Worm (Caenorhabditis elegans): ENCODE results near the gene oat-1.

oat-1 gene

DNA sequence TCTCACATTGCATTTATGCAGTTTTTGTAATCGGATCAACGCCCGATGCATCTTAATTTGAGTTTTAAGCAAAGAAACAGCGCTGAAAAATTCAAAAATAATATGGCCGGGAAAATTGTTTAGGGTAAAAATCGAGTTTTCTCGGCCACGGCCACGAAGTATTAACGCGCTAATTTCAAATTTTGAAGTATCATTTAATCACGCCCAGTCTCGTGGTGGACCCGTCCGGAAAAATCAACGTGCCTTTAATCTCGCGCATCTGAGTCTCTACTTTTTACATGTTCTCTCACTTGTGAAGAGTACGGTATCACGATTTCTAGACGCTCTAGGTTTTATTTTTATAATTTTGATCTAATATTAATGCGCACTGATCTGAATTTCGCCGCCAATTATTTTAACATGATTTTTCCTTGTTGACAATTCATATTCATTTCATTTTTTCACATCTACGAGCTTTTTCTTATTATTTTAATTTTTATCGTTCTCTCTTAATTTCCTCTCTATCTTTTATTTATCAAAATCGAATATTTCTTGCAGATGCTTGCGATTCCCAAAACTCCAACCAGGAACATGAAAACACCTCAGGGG, 26.5 kb upstream of the oat-1 start, which contains the start of the genes acdh-13 and mesp-1:
TSS of gene acdh-13 (minus strand) at position 51 of the 588 bp plus-strand sequence.
TSS of gene mesp-1 (plus strand) at position 538 of the 588 bp plus-strand sequence.
- peak; percentile 91 for TF ChIP-seq xnd-1 (tag; optimal IDR thresholded peaks at IDR 0.05)
- TF ChIP-seq nfya-2 (GFP tag; IDR thresholded peaks at IDR 0.05), result no peak
- no peak for TF ChIP-seq die-1 (tag; optimal IDR thresholded peaks at IDR 0.05)
- TF ChIP-seq B0261.1 (tag; optimal IDR thresholded peaks at IDR 0.05), result no peak
- TF ChIP-seq F10E7.11 (tag; optimal IDR thresholded peaks at IDR 0.05), result no peak
- no peak for TF ChIP-seq B0336.3 (GFP tag; IDR thresholded peaks at IDR 0.05)
- TF ChIP-seq T26A5.8 (tag; optimal IDR thresholded peaks at IDR 0.05), result no peak
- TF ChIP-seq hrde-1 (tag; optimal IDR thresholded peaks at IDR 0.05; ENCODE audit: borderline replicate concordance), result no peak
- TF ChIP-seq ets-4 (GFP tag; optimal IDR thresholded peaks at IDR 0.05), result no peak
- 0 out of 2 replicates have a peak, but pooled peaks have one; percentile 38 for TF ChIP-seq attf-3 (GFP tag; conservative IDR thresholded peaks at IDR 0.05)
- no peak for TF ChIP-seq F57A8.1 (GFP tag; optimal IDR thresholded peaks at IDR 0.05)
- TF ChIP-seq snpc-4 (GFP tag; optimal IDR thresholded peaks at IDR 0.05), result peak; percentile 42
- peak; percentile 9 to 48 (median 26) for TF ChIP-seq snpc-4 (tag; optimal IDR thresholded peaks at IDR 0.05)
- TF ChIP-seq C17E4.6 (GFP tag; IDR thresholded peaks at IDR 0.05), result no peak
- no peak for TF ChIP-seq zfh-2 (GFP tag; conservative IDR thresholded peaks at IDR 0.05)
- TF ChIP-seq F55B11.4 (tag; optimal IDR thresholded peaks at IDR 0.05; ENCODE audit: borderline replicate concordance, insufficient read depth), result no peak
- no peak for TF ChIP-seq nhr-179 (tag; optimal IDR thresholded peaks at IDR 0.05)
- TF ChIP-seq gei-17 (GFP tag; optimal IDR thresholded peaks at IDR 0.05), result no peak
- TF ChIP-seq attf-6 (GFP tag; IDR thresholded peaks at IDR 0.05), result peak; percentile 77; the same call in 1 of the 2 replicates
- TF ChIP-seq bed-2 (GFP tag; IDR thresholded peaks at IDR 0.05), result peak; percentile 71; the same call in 1 of the 2 replicates
- TF ChIP-seq D2030.7 (GFP tag; IDR thresholded peaks at IDR 0.05), result peak; percentile 95
- peak; percentile 93 for TF ChIP-seq efl-1 (GFP tag; optimal IDR thresholded peaks at IDR 0.05)
- peak; percentile 86 for TF ChIP-seq tlf-1 (GFP tag; optimal IDR thresholded peaks at IDR 0.05)
- no peak for TF ChIP-seq let-526 (GFP tag; IDR thresholded peaks at IDR 0.05)
- peak; percentile 43; the same call in 1 of the 2 replicates for TF ChIP-seq ceh-100 (GFP tag; IDR thresholded peaks at IDR 0.05)
- no peak for TF ChIP-seq Y53G8AR.9 (GFP tag; conservative IDR thresholded peaks at IDR 0.05)
- peak; percentile 69; the same call in 1 of the 2 replicates for TF ChIP-seq pbrm-1 (GFP tag; IDR thresholded peaks at IDR 0.05)
- TF ChIP-seq snpc-3.4 (tag; optimal IDR thresholded peaks at IDR 0.05), result peak; percentile 81
- no peak for TF ChIP-seq unc-62 (GFP tag; optimal IDR thresholded peaks at IDR 0.05)
- TF ChIP-seq lir-1 (GFP tag; conservative IDR thresholded peaks at IDR 0.05), result peak; percentile 57; the same call in 1 of the 2 replicates
- TF ChIP-seq let-607 (tag; optimal IDR thresholded peaks at IDR 0.05), result no peak
- no peak for TF ChIP-seq attf-5 (GFP tag; optimal IDR thresholded peaks at IDR 0.05)
- no peak for TF ChIP-seq F57C9.4 (tag; optimal IDR thresholded peaks at IDR 0.05)
- TF ChIP-seq lsy-27 (tag; optimal IDR thresholded peaks at IDR 0.05; ENCODE audit: borderline replicate concordance, insufficient read depth), result no peak
- TF ChIP-seq ceh-79 (tag; optimal IDR thresholded peaks at IDR 0.05), result no peak
- TF ChIP-seq hlh-12 (tag; optimal IDR thresholded peaks at IDR 0.05), result no peak
- no peak for TF ChIP-seq rpc-1 (optimal IDR thresholded peaks at IDR 0.05)
- no peak for TF ChIP-seq rpc-1 (tag; optimal IDR thresholded peaks at IDR 0.05)
- TF ChIP-seq ztf-26 (tag; optimal IDR thresholded peaks at IDR 0.05), result no peak
- no peak for TF ChIP-seq F37B4.10 (GFP tag; IDR thresholded peaks at IDR 0.05)
- TF ChIP-seq tbx-9 (tag; optimal IDR thresholded peaks at IDR 0.05; ENCODE audit: borderline replicate concordance), result no peak
- no peak for TF ChIP-seq egl-18 (GFP tag; IDR thresholded peaks at IDR 0.05)
- peak; percentile 45; the same call in 1 of the 2 replicates for TF ChIP-seq aptf-2 (GFP tag; conservative IDR thresholded peaks at IDR 0.05)
- peak; percentile 94 for TF ChIP-seq madf-8 (GFP tag; conservative IDR thresholded peaks at IDR 0.05)
- TF ChIP-seq lin-35 (GFP tag; optimal IDR thresholded peaks at IDR 0.05), result peak; percentile 9 to 63 (median 40)
- no peak for TF ChIP-seq aptf-3 (GFP tag; IDR thresholded peaks at IDR 0.05)
- no peak for TF ChIP-seq egl-44 (GFP tag; IDR thresholded peaks at IDR 0.05)
- TF ChIP-seq C06A6.2 (GFP tag; conservative IDR thresholded peaks at IDR 0.05), result no peak

Data from whole organism, young adult.